Worm (Caenorhabditis elegans) whole organism, early embryonic: ENCODE results near the gene swsn-7.

Source experiments
- ama-1 ChIP-seq: fragments of 150-350 bp; optimal IDR thresholded peaks from 2 replicates; lab custom pipeline; 2014
- ceh-36 ChIP-seq: sonication (generic microtip); optimal IDR thresholded peaks from 2 replicates; lab custom pipeline; 2016; ENCODE audit warnings: missing genetic modification characterization, inconsistent platforms, missing compliant biosample characterization
- scrt-1 ChIP-seq: fragments of 200-800 bp; sonication (Bioruptor generic); IDR thresholded peaks from 2 replicates; pipeline ENCODE4 v1.3.6; 2022; ENCODE audit warnings: missing genetic modification characterization, missing compliant biosample characterization
- tra-4 ChIP-seq: sonication (generic microtip); optimal IDR thresholded peaks from 2 replicates; lab custom pipeline; 2017; ENCODE audit warnings: missing genetic modification characterization, missing compliant biosample characterization

- TF ChIP-seq ceh-36 (tag; lab: Kevin White, UChicago) (no peak), tra-4 (tag; lab: Kevin White, UChicago) (no peak), ama-1 (no peak), scrt-1 (GFP tag; lab: Robert Waterston, UW) (no peak)
Measured at ce11 chrII:8012071-8013031, 15.2 kb downstream of the swsn-7 start, which contains the start of gene DH11.2.
